Fruit fly (Drosophila melanogaster) whole organism, pupa: ENCODE results near the gene Tspo.

Source experiments
- CG10348 ChIP-seq: fragments of 200-800 bp; sonication (Bioruptor generic); IDR thresholded peaks from 2 replicates; pipeline ENCODE4 v1.3.6; 2022; ENCODE audit warnings: missing biosample characterization, missing genetic modification characterization
- CG12605 ChIP-seq: fragments of 200-800 bp; sonication (Bioruptor generic); IDR thresholded peaks from 2 replicates; pipeline ENCODE4 v1.3.6; 2022; ENCODE audit warnings: missing biosample characterization, missing genetic modification characterization
- CG13204 ChIP-seq: fragments of 200-800 bp; sonication (Bioruptor generic); optimal IDR thresholded peaks from 2 replicates; lab custom pipeline; 2018; ENCODE audit warnings: missing biosample characterization, mild to moderate bottlenecking, missing genetic modification characterization, moderate library complexity
- CG14655 ChIP-seq: fragments of 200-800 bp; sonication (Bioruptor generic); optimal IDR thresholded peaks from 3 replicates; lab custom pipeline; 2017; ENCODE audit warnings: mild to moderate bottlenecking, missing biosample characterization, missing genetic modification reagents, missing genetic modification characterization
- CG15710 ChIP-seq: fragments of 200-800 bp; sonication (Bioruptor generic); optimal IDR thresholded peaks from 2 replicates; lab custom pipeline; 2018; ENCODE audit warnings: missing biosample characterization, mild to moderate bottlenecking, missing genetic modification characterization, moderate library complexity
- CG17806 ChIP-seq: fragments of 200-800 bp; sonication (Bioruptor generic); optimal IDR thresholded peaks from 2 replicates; lab custom pipeline; 2018; ENCODE audit warnings: missing biosample characterization, mild to moderate bottlenecking, missing genetic modification characterization, moderate library complexity
- CG32121 ChIP-seq: fragments of 200-800 bp; sonication (Bioruptor generic); IDR thresholded peaks from 2 replicates; pipeline ENCODE4 v1.3.6; 2022; ENCODE audit warnings: missing biosample characterization, missing genetic modification characterization
- CG34367 ChIP-seq: fragments of 200-800 bp; sonication (Bioruptor generic); optimal IDR thresholded peaks from 2 replicates; lab custom pipeline; 2018; ENCODE audit warnings: missing biosample characterization, mild to moderate bottlenecking, missing genetic modification characterization
- CG4496 ChIP-seq: fragments of 200-800 bp; sonication (Bioruptor generic); IDR thresholded peaks from 3 replicates; pipeline ENCODE4 v1.3.6; 2022; ENCODE audit warnings: missing biosample characterization, missing genetic modification characterization
- CG8159 ChIP-seq: fragments of 200-800 bp; sonication (Bioruptor generic); optimal IDR thresholded peaks from 3 replicates; lab custom pipeline; 2018; ENCODE audit warnings: missing biosample characterization, mild to moderate bottlenecking, missing genetic modification characterization, moderate library complexity
- CG8301 ChIP-seq: fragments of 200-800 bp; sonication (Bioruptor generic); optimal IDR thresholded peaks from 2 replicates; lab custom pipeline; 2018; ENCODE audit warnings: missing biosample characterization, mild to moderate bottlenecking, missing genetic modification characterization
- CG9948 ChIP-seq: fragments of 200-800 bp; sonication (Bioruptor generic); optimal IDR thresholded peaks from 2 replicates; lab custom pipeline; 2018; ENCODE audit warnings: missing biosample characterization, mild to moderate bottlenecking, missing genetic modification characterization, moderate library complexity
- D1 ChIP-seq: fragments of 200-800 bp; sonication (Bioruptor generic); optimal IDR thresholded peaks from 2 replicates; lab custom pipeline; 2018; ENCODE audit warnings: missing biosample characterization, mild to moderate bottlenecking, missing genetic modification characterization, moderate library complexity
- EcR ChIP-seq: fragments of 200-800 bp; sonication (Bioruptor generic); optimal IDR thresholded peaks from 3 replicates; lab custom pipeline; 2019; ENCODE audit warnings: missing biosample characterization, missing genetic modification characterization, mild to moderate bottlenecking, moderate library complexity, missing genetic modification reagents
- Ets98B ChIP-seq: fragments of 200-800 bp; sonication (Bioruptor generic); IDR thresholded peaks from 2 replicates; pipeline ENCODE4 v1.3.6; 2022; ENCODE audit warnings: missing biosample characterization, missing genetic modification characterization
- Pif1A ChIP-seq: fragments of 200-800 bp; sonication (Bioruptor generic); optimal IDR thresholded peaks from 3 replicates; lab custom pipeline; 2016; ENCODE audit warnings: missing biosample characterization, missing genetic modification characterization
- Pif1B ChIP-seq: fragments of 200-800 bp; sonication (Bioruptor generic); optimal IDR thresholded peaks from 3 replicates; lab custom pipeline; 2016; ENCODE audit warnings: missing biosample characterization, missing genetic modification characterization
- Snoo ChIP-seq: fragments of 200-800 bp; sonication (Bioruptor generic); optimal IDR thresholded peaks from 3 replicates; lab custom pipeline; 2017; ENCODE audit warnings: missing biosample characterization, mild to moderate bottlenecking, missing genetic modification characterization, inconsistent platforms
- fd96Ca ChIP-seq: fragments of 200-800 bp; sonication (Bioruptor generic); IDR thresholded peaks from 3 replicates; pipeline ENCODE4 v1.3.6; 2022; ENCODE audit warnings: missing biosample characterization, missing genetic modification characterization
- gl ChIP-seq: fragments of 200-800 bp; sonication (Bioruptor generic); optimal IDR thresholded peaks from 2 replicates; lab custom pipeline; 2018; ENCODE audit warnings: missing biosample characterization, mild to moderate bottlenecking, missing genetic modification characterization
- rn ChIP-seq: fragments of 200-800 bp; sonication (Bioruptor generic); IDR thresholded peaks from 2 replicates; pipeline ENCODE4 v1.3.6; 2022; ENCODE audit warnings: missing biosample characterization, missing genetic modification characterization

Tspo gene

DNA sequence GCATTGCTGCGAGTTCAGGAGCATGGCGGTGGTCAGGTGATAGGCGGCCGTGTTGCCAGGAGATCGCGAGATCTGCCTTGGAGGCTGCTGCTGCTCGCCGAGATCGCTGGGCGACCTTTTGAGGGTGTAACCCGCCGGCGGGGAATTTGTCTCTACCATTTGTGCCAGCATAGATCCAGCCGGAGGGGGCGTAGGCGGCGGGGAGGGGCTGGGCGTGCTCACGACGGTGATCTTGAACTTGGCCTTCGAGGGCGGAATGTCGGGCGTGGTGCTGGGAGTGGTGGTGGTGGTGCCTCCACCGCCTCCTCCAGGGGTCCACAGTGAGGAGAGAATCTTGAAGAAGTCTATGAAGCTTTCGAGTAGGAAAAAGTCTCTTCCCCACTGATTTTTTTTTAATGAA, 34.6 kb downstream of the Tspo start:
- TF ChIP-seq Ets98B (GFP tag; lab: Robert Waterston, UW) (no peak), rn (GFP tag; lab: Robert Waterston, UW) (0 out of 2 replicates have a peak, but pooled peaks have one; percentile 6)

DNA sequence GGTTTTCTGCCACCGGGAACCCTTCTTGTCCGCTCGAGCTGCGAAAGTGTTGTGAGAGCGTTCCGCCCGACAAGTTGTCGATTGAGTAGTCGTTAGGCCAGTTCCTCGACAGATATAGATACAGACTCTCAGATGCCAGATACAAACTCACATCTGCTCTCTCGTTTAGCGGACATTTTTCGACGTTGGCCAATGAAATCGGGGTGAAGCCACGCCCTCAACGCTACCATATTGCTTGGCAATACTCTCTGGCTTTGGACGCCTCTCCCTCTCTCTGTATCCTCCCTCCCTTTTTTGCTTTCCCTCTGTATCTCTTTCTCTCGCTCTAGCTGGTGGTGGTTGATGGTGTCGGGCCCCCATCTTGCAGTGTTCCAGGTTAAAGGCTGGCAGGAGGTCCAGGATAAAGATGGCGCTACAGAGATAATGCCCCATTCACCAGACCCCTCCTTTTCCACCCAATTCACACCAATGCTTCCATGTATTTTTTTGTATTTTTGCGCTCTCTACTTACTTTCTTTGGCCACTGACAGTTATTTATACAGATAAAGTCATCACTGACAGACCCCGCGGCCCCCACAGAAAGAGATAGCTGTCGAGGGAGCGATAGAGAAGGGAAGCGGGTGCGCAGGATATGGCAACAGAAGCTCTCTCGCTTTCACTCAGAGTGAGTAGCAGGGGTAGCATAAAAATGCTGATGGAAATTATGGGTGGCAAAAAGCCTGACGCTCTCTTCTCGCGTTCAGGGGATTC, 35.4 kb downstream of the Tspo start, which contains the start of gene Gsc:
Gene Gsc (minus strand): TSS at position 51 of the 750 bp plus-strand sequence.
- TF ChIP-seq CG4496 (GFP tag; lab: Robert Waterston, UW), result 0 out of 3 replicates have a peak, but pooled peaks have one; percentile 40
- no peak for TF ChIP-seq fd96Ca (GFP tag; lab: Robert Waterston, UW)

DNA sequence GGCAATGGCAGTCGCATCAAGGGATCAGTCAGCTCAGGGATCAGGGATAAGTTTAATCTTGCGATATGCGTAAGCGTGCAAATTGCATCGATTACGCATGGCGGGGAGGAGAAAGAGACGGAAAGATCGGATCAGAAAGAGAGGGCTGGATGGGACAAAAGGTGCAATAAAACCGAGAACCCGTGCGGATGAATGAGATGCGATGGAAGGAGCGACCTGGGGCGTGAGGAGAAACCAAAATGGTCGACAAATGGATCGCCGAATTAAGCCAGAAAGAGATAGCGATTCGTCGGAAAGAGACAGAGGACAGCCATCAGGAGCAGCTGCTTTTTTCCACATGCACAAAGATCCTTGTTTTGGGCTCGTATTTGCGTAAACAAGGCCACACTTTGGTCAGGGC, 38.4 kb downstream of the Tspo start:
- TF ChIP-seq CG34367 (tag; lab: Kevin White, UChicago), result no peak
- no peak for TF ChIP-seq CG12605 (GFP tag; lab: Robert Waterston, UW)
- no peak for TF ChIP-seq gl (tag; lab: Kevin White, UChicago)
- no peak for TF ChIP-seq CG4496 (GFP tag; lab: Robert Waterston, UW)
- no peak for TF ChIP-seq CG14655 (GFP tag; lab: Kevin White, UChicago)
- no peak for TF ChIP-seq D1

dm6 chr2L:601848-602247, 42.4 kb downstream of the Tspo start:
- TF ChIP-seq gl (tag; lab: Kevin White, UChicago) (no peak), CG32121 (GFP tag; lab: Robert Waterston, UW) (no peak), D1 (no peak), CG10348 (GFP tag; lab: Robert Waterston, UW) (no peak), CG15710 (tag; lab: Kevin White, UChicago) (no peak), rn (GFP tag; lab: Robert Waterston, UW) (no peak), CG8301 (tag; lab: Kevin White, UChicago) (no peak), CG14655 (GFP tag; lab: Kevin White, UChicago) (no peak)

DNA sequence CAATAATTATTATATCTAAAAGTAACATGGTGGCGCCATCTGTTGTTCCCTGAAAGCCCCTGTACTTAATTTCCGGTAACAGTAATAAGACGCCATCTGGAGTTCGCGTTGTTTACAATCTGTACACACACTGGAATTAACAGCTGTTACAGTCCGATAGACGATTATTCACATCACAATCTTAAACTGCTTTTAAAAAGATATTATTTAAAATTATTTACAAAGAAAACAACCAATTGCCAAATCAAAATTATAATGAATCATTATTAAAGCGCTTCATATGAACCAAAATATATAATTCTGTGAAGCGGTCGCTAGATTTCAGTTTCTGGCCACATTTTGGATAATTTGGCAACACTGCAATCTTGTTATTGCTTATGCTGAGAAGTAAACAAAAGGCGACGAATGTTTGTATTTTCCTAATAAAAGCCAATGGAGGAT, 43.0 kb downstream of the Tspo start, which contains the start of gene CG13689:
Gene CG13689 (plus strand): TSS at position 375 of the 441 bp plus-strand sequence.
- TF ChIP-seq Pif1A (peak; percentile 2), CG14655 (GFP tag; lab: Kevin White, UChicago) (no peak), Pif1B (GFP tag; lab: Kevin White, UChicago) (peak; percentile 26), D1 (peak; percentile 65)

- TF ChIP-seq Pif1A (peak; percentile 23), CG34367 (tag; lab: Kevin White, UChicago) (no peak), CG8301 (tag; lab: Kevin White, UChicago) (peak; percentile 73), CG32121 (GFP tag; lab: Robert Waterston, UW) (peak; percentile 85), D1 (no peak), Snoo (tag; lab: Kevin White, UChicago) (no peak), CG12605 (GFP tag; lab: Robert Waterston, UW) (peak; percentile 51; the same call in 1 of the 2 replicates), EcR (no peak), gl (tag; lab: Kevin White, UChicago) (no peak), fd96Ca (GFP tag; lab: Robert Waterston, UW) (peak; percentile 86), Pif1B (GFP tag; lab: Kevin White, UChicago) (peak; percentile 1), CG17806 (tag; lab: Kevin White, UChicago) (peak; percentile 41), CG13204 (GFP tag; lab: Kevin White, UChicago) (no peak), CG9948 (tag; lab: Kevin White, UChicago) (no peak), CG10348 (GFP tag; lab: Robert Waterston, UW) (0 out of 2 replicates have a peak, but pooled peaks have one; percentile 33), rn (GFP tag; lab: Robert Waterston, UW) (no peak), CG15710 (tag; lab: Kevin White, UChicago) (no peak), CG4496 (GFP tag; lab: Robert Waterston, UW) (peak; percentile 89), Ets98B (GFP tag; lab: Robert Waterston, UW) (peak; percentile 87), CG14655 (GFP tag; lab: Kevin White, UChicago) (peak; percentile 69)
These were observed 44.6 kb downstream of the Tspo start for dm6 chr2L:604060-604459.

DNA sequence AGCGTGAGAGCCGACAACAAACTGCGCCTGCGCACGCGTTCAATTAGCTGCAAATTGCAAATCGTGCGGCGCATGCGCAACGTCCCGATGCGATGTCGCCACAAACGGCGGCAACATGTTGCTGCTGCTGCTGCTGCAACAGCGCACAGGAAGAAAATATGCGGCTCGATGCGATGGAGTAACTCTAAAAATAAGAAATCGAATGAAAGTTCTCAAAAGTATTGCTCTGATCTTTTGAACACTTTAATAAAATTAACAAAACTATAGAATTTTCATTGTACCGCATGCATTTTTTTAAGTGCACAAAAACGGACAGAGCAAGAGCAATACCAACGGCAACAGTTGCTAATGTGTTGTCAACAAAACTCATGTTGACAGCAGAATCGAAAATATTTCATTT, 46.8 kb downstream of the Tspo start:
- TF ChIP-seq CG8301 (tag; lab: Kevin White, UChicago) (peak; percentile 89), fd96Ca (GFP tag; lab: Robert Waterston, UW) (peak; percentile 93), gl (tag; lab: Kevin White, UChicago) (no peak), CG14655 (GFP tag; lab: Kevin White, UChicago) (peak; percentile 88), CG15710 (tag; lab: Kevin White, UChicago) (peak; percentile 75), CG34367 (tag; lab: Kevin White, UChicago) (peak; percentile 34), rn (GFP tag; lab: Robert Waterston, UW) (peak; percentile 72), CG32121 (GFP tag; lab: Robert Waterston, UW) (peak; percentile 92), CG8159 (tag; lab: Kevin White, UChicago) (peak; percentile 71), Pif1B (GFP tag; lab: Kevin White, UChicago) (peak; percentile 72), CG9948 (tag; lab: Kevin White, UChicago) (peak; percentile 72), EcR (no peak), D1 (no peak), Snoo (tag; lab: Kevin White, UChicago) (peak; percentile 38), CG17806 (tag; lab: Kevin White, UChicago) (peak; percentile 74), CG10348 (GFP tag; lab: Robert Waterston, UW) (peak; percentile 54; the same call in 1 of the 2 replicates), Ets98B (GFP tag; lab: Robert Waterston, UW) (peak; percentile 92), CG12605 (GFP tag; lab: Robert Waterston, UW) (peak; percentile 87), CG13204 (GFP tag; lab: Kevin White, UChicago) (no peak), CG4496 (GFP tag; lab: Robert Waterston, UW) (peak; percentile 93), Pif1A (peak; percentile 73)
